Fruit fly (Drosophila melanogaster): ENCODE data around the gene CG9592.

CG9592 gene

DNA sequence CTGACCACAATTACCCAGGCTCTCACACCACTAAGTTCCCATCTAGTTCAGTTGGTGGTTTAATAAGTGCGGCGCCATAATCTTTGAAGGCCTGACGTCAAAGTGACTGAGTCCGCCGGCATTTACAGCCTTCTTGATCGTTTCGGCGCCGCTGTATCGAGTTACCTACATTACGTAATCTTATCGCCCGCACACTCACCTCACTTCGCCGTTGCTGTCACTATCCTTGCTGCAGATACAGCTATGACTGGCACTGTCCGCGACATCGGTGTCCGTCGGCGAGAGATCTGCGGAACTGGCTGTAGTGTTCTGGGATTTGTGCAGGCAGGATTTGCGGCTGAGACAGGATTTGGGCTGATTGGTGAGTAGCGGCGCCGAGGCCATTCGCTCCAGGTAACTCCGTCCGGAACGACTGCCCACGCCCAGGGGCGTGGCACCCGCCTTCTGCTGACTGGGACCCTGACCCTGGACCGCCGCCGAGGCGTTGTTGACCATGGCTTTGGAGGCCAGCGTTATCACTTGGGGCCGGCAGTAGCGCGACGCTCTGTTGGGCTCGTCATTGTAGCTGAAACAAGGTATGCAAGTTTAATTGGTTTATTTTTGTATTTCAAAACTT is 29.4 kb downstream of the CG9592 start (continued):
- TF ChIP-seq so (GFP tag; IDR thresholded peaks at IDR 0.05) (0 out of 3 replicates have a peak, but pooled peaks have one; percentile 23), stc (GFP tag; IDR thresholded peaks at IDR 0.05) (no peak), CG32772 (GFP tag; IDR thresholded peaks at IDR 0.05) (no peak), Dll (GFP tag; IDR thresholded peaks at IDR 0.05; ENCODE audit: partially characterized antibody) (no peak), CG1647 (GFP tag; optimal IDR thresholded peaks at IDR 0.05) (no peak), Drgx (GFP tag; IDR thresholded peaks at IDR 0.05) (no peak), B-H2 (GFP tag; optimal IDR thresholded peaks at IDR 0.05) (no peak), CG14014 (GFP tag; IDR thresholded peaks at IDR 0.05) (no peak), hb (GFP tag; IDR thresholded peaks at IDR 0.05; ENCODE audit: partially characterized antibody) (no peak), klu (GFP tag; IDR thresholded peaks at IDR 0.05) (no peak), Bgb (GFP tag; IDR thresholded peaks at IDR 0.05; ENCODE audit: partially characterized antibody) (0 out of 2 replicates have a peak, but pooled peaks have one; percentile 7), Stat92E (GFP tag; optimal IDR thresholded peaks at IDR 0.05) (no peak), CG10959 (GFP tag; IDR thresholded peaks at IDR 0.05) (no peak), Sry-β (GFP tag; optimal IDR thresholded peaks at IDR 0.05) (no peak), MESR4 (GFP tag; optimal IDR thresholded peaks at IDR 0.05) (no peak), CG9932 (GFP tag; IDR thresholded peaks at IDR 0.05) (no peak), fd102C (GFP tag; optimal IDR thresholded peaks at IDR 0.05) (no peak), bowl (GFP tag; IDR thresholded peaks at IDR 0.05) (no peak), gem (tag; optimal IDR thresholded peaks at IDR 0.05) (no peak), D19B (GFP tag; optimal IDR thresholded peaks at IDR 0.05) (no peak), hkb (optimal IDR thresholded peaks at IDR 0.05) (no peak), hkb (GFP tag; IDR thresholded peaks at IDR 0.05) (no peak), pho (GFP tag; optimal IDR thresholded peaks at IDR 0.05) (no peak), Adf1 (GFP tag; IDR thresholded peaks at IDR 0.05) (no peak), CG4404 (GFP tag; IDR thresholded peaks at IDR 0.05) (no peak), nmo (GFP tag; optimal IDR thresholded peaks at IDR 0.05) (no peak), slbo (GFP tag; IDR thresholded peaks at IDR 0.05) (0 out of 2 replicates have a peak, but pooled peaks have one; percentile 3), CG32767 (GFP tag; IDR thresholded peaks at IDR 0.05) (no peak), bab2 (GFP tag; optimal IDR thresholded peaks at IDR 0.05) (no peak), Jarid2 (GFP tag; optimal IDR thresholded peaks at IDR 0.05) (no peak), Optix (GFP tag; IDR thresholded peaks at IDR 0.05) (no peak), Fer2 (tag; optimal IDR thresholded peaks at IDR 0.05) (no peak), az2 (GFP tag; optimal IDR thresholded peaks at IDR 0.05) (no peak), unc-4 (GFP tag; IDR thresholded peaks at IDR 0.05; ENCODE audit: partially characterized antibody) (no peak), chn (GFP tag; optimal IDR thresholded peaks at IDR 0.05) (no peak), CG6813 (GFP tag; optimal IDR thresholded peaks at IDR 0.05) (no peak), luna (GFP tag; optimal IDR thresholded peaks at IDR 0.05) (no peak), dati (GFP tag; IDR thresholded peaks at IDR 0.05) (no peak)

DNA sequence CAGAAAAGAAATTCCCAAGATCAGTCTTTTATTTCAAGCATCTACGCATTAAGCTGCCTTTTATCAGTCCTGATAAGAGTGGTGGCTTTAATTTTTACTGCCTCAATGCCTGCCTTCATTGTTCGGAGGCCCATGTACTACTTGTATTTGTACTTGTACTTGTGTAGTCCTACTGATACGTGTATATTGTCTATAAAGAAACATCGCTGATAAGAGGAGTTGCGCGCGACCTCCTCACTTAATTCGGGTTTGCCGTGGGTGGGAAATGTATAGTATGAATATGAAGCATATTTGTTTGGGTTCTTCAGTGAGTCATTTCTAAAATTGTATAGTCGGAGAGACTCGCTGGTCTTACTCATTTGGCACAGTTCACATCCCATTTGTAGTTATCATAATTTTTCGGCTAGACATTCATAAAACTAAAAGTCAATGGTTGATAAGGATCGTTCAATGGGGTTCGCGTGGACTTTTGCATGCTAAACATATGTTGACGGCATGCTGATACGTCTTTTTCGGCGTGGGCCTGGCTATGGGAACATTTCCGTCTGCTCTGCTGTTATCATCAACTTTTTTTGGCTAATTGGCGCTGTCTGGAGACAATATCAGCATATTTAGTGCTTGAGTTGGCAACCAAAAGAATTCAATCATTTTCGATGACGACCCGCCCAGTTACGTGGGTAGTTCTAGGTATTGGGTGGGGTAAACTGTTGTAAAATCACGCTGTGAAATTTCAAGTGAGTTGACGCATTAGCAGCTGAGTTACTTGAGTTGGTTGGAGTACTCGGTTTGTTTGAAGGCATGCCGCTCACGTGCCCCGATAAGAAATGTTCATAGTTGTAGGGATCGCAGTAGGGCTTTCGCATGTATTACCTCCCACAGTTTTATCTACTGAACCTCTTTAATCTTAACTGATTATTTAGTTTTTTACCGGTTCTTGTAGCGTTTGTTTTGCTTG is 30.5 kb downstream of the CG9592 start:
- TF ChIP-seq Drgx (GFP tag; IDR thresholded peaks at IDR 0.05) (no peak), CG3726 (GFP tag; IDR thresholded peaks at IDR 0.05) (no peak), dimm (GFP tag; IDR thresholded peaks at IDR 0.05) (no peak), CG15479 (GFP tag; optimal IDR thresholded peaks at IDR 0.05) (peak; percentile 69), usp (GFP tag; optimal IDR thresholded peaks at IDR 0.05) (no peak), mam (GFP tag; optimal IDR thresholded peaks at IDR 0.05) (no peak), vvl (GFP tag; IDR thresholded peaks at IDR 0.05) (0 out of 2 replicates have a peak, but pooled peaks have one; percentile 9), twi (tag; optimal IDR thresholded peaks at IDR 0.05) (peak; percentile 93), kni (GFP tag; optimal IDR thresholded peaks at IDR 0.05) (peak; percentile 27), org-1 (GFP tag; optimal IDR thresholded peaks at IDR 0.05) (no peak), dm (GFP tag; optimal IDR thresholded peaks at IDR 0.05) (no peak), CG34376 (GFP tag; optimal IDR thresholded peaks at IDR 0.05) (peak; percentile 70), CG4730 (GFP tag; IDR thresholded peaks at IDR 0.05) (no peak), CG33213 (GFP tag; optimal IDR thresholded peaks at IDR 0.05) (no peak)

Data from whole organism, embryonic.